Worm (Caenorhabditis elegans) whole organism, mixed stage, embryonic: ENCODE results near the gene srh-177.

ENCODE experiments used
- M03D4.4 ChIP-seq: sonication (generic microtip); optimal IDR thresholded peaks from 2 replicates; lab custom pipeline; 2017; ENCODE audit warnings: mild to moderate bottlenecking, missing genetic modification characterization, missing compliant biosample characterization
- bed-3 ChIP-seq: fragments of 200-800 bp; sonication (Bioruptor generic); optimal IDR thresholded peaks from 3 replicates; lab custom pipeline; 2018; ENCODE audit warnings: mild to moderate bottlenecking, missing genetic modification characterization, moderate library complexity, missing compliant biosample characterization
- ceh-43 ChIP-seq: fragments of 200-800 bp; sonication (Bioruptor generic); optimal IDR thresholded peaks from 2 replicates; lab custom pipeline; 2018; ENCODE audit warnings: mild to moderate bottlenecking, missing genetic modification characterization, moderate library complexity, missing compliant biosample characterization
- ces-1 ChIP-seq: fragments of 150-350 bp; optimal IDR thresholded peaks from 2 replicates; lab custom pipeline; 2014; ENCODE audit warnings: missing biosample characterization, missing genetic modification reagents, missing genetic modification characterization
- cnd-1 ChIP-seq: fragments of 200-800 bp; sonication (Bioruptor generic); optimal IDR thresholded peaks from 2 replicates; lab custom pipeline; 2018; ENCODE audit warnings: mild to moderate bottlenecking, missing genetic modification characterization, missing compliant biosample characterization
- drap-1 ChIP-seq: fragments of 200-800 bp; sonication (Bioruptor generic); optimal IDR thresholded peaks from 3 replicates; lab custom pipeline; 2018; ENCODE audit warnings: mild to moderate bottlenecking, missing genetic modification characterization, missing compliant biosample characterization
- elt-1 ChIP-seq: sonication (generic microtip); optimal IDR thresholded peaks from 2 replicates; lab custom pipeline; 2017; ENCODE audit warnings: missing genetic modification characterization, mild to moderate bottlenecking, missing compliant biosample characterization, antibody characterized with exemption, moderate library complexity, borderline replicate concordance; ENCODE audit not compliant: insufficient read depth
- elt-3 ChIP-seq: fragments of 150-350 bp; optimal IDR thresholded peaks from 2 replicates; lab custom pipeline; 2014; ENCODE audit warnings: missing biosample characterization, missing genetic modification characterization
- flh-1 ChIP-seq: fragments of 200-800 bp; sonication (Bioruptor generic); optimal IDR thresholded peaks from 2 replicates; lab custom pipeline; 2018; ENCODE audit warnings: mild to moderate bottlenecking, missing genetic modification characterization, moderate library complexity, missing compliant biosample characterization
- ham-2 ChIP-seq: fragments of 200-800 bp; sonication (Bioruptor generic); optimal IDR thresholded peaks from 2 replicates; lab custom pipeline; 2018; ENCODE audit warnings: mild to moderate bottlenecking, missing genetic modification characterization, missing compliant biosample characterization
- hlh-1 ChIP-seq: fragments of 150-350 bp; optimal IDR thresholded peaks from 2 replicates; lab custom pipeline; 2014; ENCODE audit warnings: missing biosample characterization, missing genetic modification reagents, missing genetic modification characterization
- lin-13 ChIP-seq: fragments of 150-350 bp; optimal IDR thresholded peaks from 2 replicates; lab custom pipeline; 2014; ENCODE audit warnings: missing biosample characterization, missing genetic modification characterization
- lin-32 ChIP-seq: fragments of 200-800 bp; sonication (Bioruptor generic); optimal IDR thresholded peaks from 2 replicates; lab custom pipeline; 2018; ENCODE audit warnings: mild to moderate bottlenecking, missing genetic modification characterization, missing compliant biosample characterization
- lsy-2 ChIP-seq: fragments of 150-350 bp; optimal IDR thresholded peaks from 2 replicates; lab custom pipeline; 2014; ENCODE audit warnings: missing biosample characterization, missing genetic modification characterization
- mab-5 ChIP-seq: fragments of 150-350 bp; optimal IDR thresholded peaks from 2 replicates; lab custom pipeline; 2014; ENCODE audit warnings: missing biosample characterization, missing genetic modification characterization
- mep-1 ChIP-seq: fragments of 150-350 bp; optimal IDR thresholded peaks from 2 replicates; lab custom pipeline; 2017; ENCODE audit warnings: missing biosample characterization, missing genetic modification reagents, missing genetic modification characterization, inconsistent platforms
- mls-2 ChIP-seq: sonication (generic microtip); optimal IDR thresholded peaks from 2 replicates; lab custom pipeline; 2016; ENCODE audit warnings: mild to moderate bottlenecking, missing genetic modification characterization, moderate library complexity, missing compliant biosample characterization
- nhr-12 ChIP-seq: fragments of 150-350 bp; optimal IDR thresholded peaks from 2 replicates; lab custom pipeline; 2014; ENCODE audit warnings: missing biosample characterization, missing genetic modification characterization
- nhr-237 ChIP-seq: fragments of 150-350 bp; optimal IDR thresholded peaks from 2 replicates; lab custom pipeline; 2014; ENCODE audit warnings: missing biosample characterization, missing genetic modification characterization
- nhr-28 ChIP-seq: fragments of 150-350 bp; optimal IDR thresholded peaks from 2 replicates; lab custom pipeline; 2014; ENCODE audit warnings: missing biosample characterization, missing genetic modification characterization
- nhr-76 ChIP-seq: sonication (generic microtip); optimal IDR thresholded peaks from 2 replicates; lab custom pipeline; 2017; ENCODE audit warnings: missing biosample characterization, missing genetic modification characterization
- sem-2 ChIP-seq: fragments of 200-800 bp; sonication (Bioruptor generic); optimal IDR thresholded peaks from 2 replicates; lab custom pipeline; 2018; ENCODE audit warnings: mild to moderate bottlenecking, missing genetic modification characterization, missing compliant biosample characterization
- snpc-4 ChIP-seq: fragments of 150-350 bp; optimal IDR thresholded peaks from 2 replicates; lab custom pipeline; 2014; ENCODE audit warnings: missing biosample characterization, missing genetic modification characterization
- sptf-1 ChIP-seq: sonication (generic microtip); optimal IDR thresholded peaks from 2 replicates; lab custom pipeline; 2017; ENCODE audit warnings: mild to moderate bottlenecking, missing genetic modification characterization, moderate library complexity, missing compliant biosample characterization
- tbx-8 ChIP-seq: fragments of 200-800 bp; sonication (Bioruptor generic); optimal IDR thresholded peaks from 2 replicates; lab custom pipeline; 2018; ENCODE audit warnings: mild to moderate bottlenecking, missing genetic modification characterization, moderate library complexity, missing compliant biosample characterization
- unc-120 ChIP-seq: sonication (generic microtip); optimal IDR thresholded peaks from 2 replicates; lab custom pipeline; 2017; ENCODE audit warnings: missing genetic modification characterization, missing compliant biosample characterization; ENCODE audit not compliant: poor library complexity, severe bottlenecking
- unc-39 ChIP-seq: fragments of 150-350 bp; optimal IDR thresholded peaks from 2 replicates; lab custom pipeline; 2014; ENCODE audit warnings: missing biosample characterization, missing genetic modification characterization
- unc-62 ChIP-seq: fragments of 150-350 bp; optimal IDR thresholded peaks from 2 replicates; lab custom pipeline; 2014; ENCODE audit warnings: missing biosample characterization, missing genetic modification reagents, missing genetic modification characterization
- zip-8 ChIP-seq: fragments of 150-350 bp; optimal IDR thresholded peaks from 2 replicates; lab custom pipeline; 2014; ENCODE audit warnings: missing biosample characterization, missing genetic modification characterization
- ztf-11 ChIP-seq: fragments of 150-350 bp; optimal IDR thresholded peaks from 2 replicates; lab custom pipeline; 2014; ENCODE audit warnings: missing biosample characterization, missing genetic modification characterization

srh-177 gene

ce11 chrV:20383065-20383609, 14.1 kb upstream of the srh-177 start, which contains the start of gene K02E2.11 (continued):
- TF ChIP-seq nhr-76 (tag; lab: Kevin White, UChicago): no peak
- no peak for TF ChIP-seq tbx-8 (GFP tag; lab: Kevin White, UChicago)
- TF ChIP-seq ceh-43 (GFP tag; lab: Kevin White, UChicago): no peak
- peak; percentile 58 for TF ChIP-seq hlh-1 (tag; lab: Kevin White, UChicago)
- peak; percentile 49 for TF ChIP-seq drap-1
- TF ChIP-seq mab-5 (tag; lab: Kevin White, UChicago): no peak
- TF ChIP-seq unc-120 (tag; lab: Kevin White, UChicago): no peak
- TF ChIP-seq M03D4.4 (tag; lab: Kevin White, UChicago): no peak
- TF ChIP-seq, all 35 proteins: peak for 8

ce11 chrV:20380320-20380719, 11.3 kb upstream of the srh-177 start, which contains the start of gene K02E2.6:
Gene K02E2.6, plus strand, starts transcription at chrV:20380561.
- TF ChIP-seq flh-1 (GFP tag; lab: Kevin White, UChicago) (no peak), mep-1 (tag; lab: Kevin White, UChicago) (peak; percentile 11), zip-8 (tag; lab: Kevin White, UChicago) (no peak)

DNA sequence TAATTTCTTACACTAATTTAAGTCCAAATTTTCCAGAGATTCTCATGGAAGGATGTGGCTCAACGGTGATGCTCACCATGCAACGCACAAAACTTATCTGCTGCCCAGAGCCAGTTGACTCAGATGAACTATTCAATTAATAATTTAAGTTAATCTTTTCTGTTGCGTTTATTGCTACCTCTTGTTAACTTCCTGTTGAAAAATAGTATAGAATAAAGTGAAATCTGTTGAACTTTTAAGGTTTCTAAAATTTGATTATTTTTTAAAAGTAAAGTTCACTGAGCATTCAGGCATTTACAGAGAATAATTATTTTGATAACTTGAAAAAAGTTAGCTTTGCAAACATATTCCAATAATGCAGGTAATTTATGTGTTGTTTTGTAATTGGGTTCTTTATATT, 7.0 kb upstream of the srh-177 start:
- TF ChIP-seq nhr-28 (tag; lab: Kevin White, UChicago): no peak
- no peak for TF ChIP-seq flh-1 (GFP tag; lab: Kevin White, UChicago)
- TF ChIP-seq lin-32 (GFP tag; lab: Kevin White, UChicago): no peak
- no peak for TF ChIP-seq cnd-1
- no peak for TF ChIP-seq sptf-1 (tag; lab: Kevin White, UChicago)

ce11 chrV:20375236-20375635, 6.2 kb upstream of the srh-177 start, which contains the start of gene ins-35:
Gene ins-35, plus strand, starts transcription at chrV:20375536.
- TF ChIP-seq elt-1 (tag; lab: Kevin White, UChicago) (no peak), flh-1 (GFP tag; lab: Kevin White, UChicago) (no peak), tbx-8 (GFP tag; lab: Kevin White, UChicago) (no peak), mab-5 (tag; lab: Kevin White, UChicago) (no peak), bed-3 (no peak), unc-62 (no peak), snpc-4 (no peak), nhr-12 (tag; lab: Kevin White, UChicago) (no peak), hlh-1 (tag; lab: Kevin White, UChicago) (no peak), nhr-237 (tag; lab: Kevin White, UChicago) (no peak), ces-1 (GFP tag; lab: Kevin White, UChicago) (no peak), lsy-2 (tag; lab: Kevin White, UChicago) (no peak), ham-2 (GFP tag; lab: Kevin White, UChicago) (no peak), lin-13 (tag; lab: Kevin White, UChicago) (no peak), unc-39 (tag; lab: Kevin White, UChicago) (no peak), elt-3 (tag; lab: Kevin White, UChicago) (no peak)

- TF ChIP-seq cnd-1 (no peak), mab-5 (tag; lab: Kevin White, UChicago) (no peak), lin-32 (GFP tag; lab: Kevin White, UChicago) (no peak), ztf-11 (tag; lab: Kevin White, UChicago) (no peak), unc-120 (tag; lab: Kevin White, UChicago) (no peak)
These were observed 5.4 kb upstream of the srh-177 start for ce11 chrV:20374484-20374883.

DNA sequence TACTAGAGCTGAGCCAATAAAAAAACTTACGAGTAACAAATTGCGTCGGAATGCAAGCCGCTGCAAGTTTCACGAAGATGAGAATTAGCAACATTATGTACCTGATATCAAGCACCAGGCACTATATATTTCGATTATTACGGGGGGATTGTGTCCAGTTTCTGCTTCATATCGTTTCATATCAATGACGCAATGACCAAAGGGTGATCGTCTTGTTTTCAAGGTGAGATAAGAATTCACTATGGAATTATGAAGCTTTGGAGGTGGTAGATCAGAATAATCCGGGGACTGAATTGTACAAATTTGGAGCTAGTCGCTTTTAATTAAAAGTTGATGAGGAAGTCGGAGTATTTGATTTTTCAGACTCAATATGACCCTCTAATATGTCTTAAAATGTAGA, 2.2 kb downstream of the srh-177 start, which contains the start of gene K02E2.8:
Gene K02E2.8, minus strand, starts transcription at position 101 of the 400 bp plus-strand sequence.
- TF ChIP-seq lin-32 (GFP tag; lab: Kevin White, UChicago) (no peak), sem-2 (GFP tag; lab: Kevin White, UChicago) (no peak), nhr-237 (tag; lab: Kevin White, UChicago) (no peak), bed-3 (no peak), elt-3 (tag; lab: Kevin White, UChicago) (no peak), mep-1 (tag; lab: Kevin White, UChicago) (no peak), mls-2 (no peak), tbx-8 (GFP tag; lab: Kevin White, UChicago) (no peak), cnd-1 (no peak), nhr-76 (tag; lab: Kevin White, UChicago) (no peak)
- TF ChIP-seq, all 35 proteins: peak for 0
